Fruit fly (Drosophila melanogaster) whole organism, embryonic: ENCODE measurements around the gene CG6656.

Experiments used
- Atf3 ChIP-seq: fragments of 200-800 bp; sonication (Bioruptor generic); optimal IDR thresholded peaks from 3 replicates; lab custom pipeline; 2016; ENCODE audit warnings: missing biosample characterization, missing genetic modification characterization
- CG10147 ChIP-seq: fragments of 200-800 bp; sonication (Bioruptor generic); optimal IDR thresholded peaks from 2 replicates; lab custom pipeline; 2019; ENCODE audit warnings: missing biosample characterization, mild to moderate bottlenecking, missing genetic modification characterization, moderate library complexity
- CG10274 ChIP-seq: fragments of 200-800 bp; sonication (Bioruptor generic); optimal IDR thresholded peaks from 3 replicates; lab custom pipeline; 2017; ENCODE audit warnings: missing biosample characterization, mild to moderate bottlenecking, missing genetic modification characterization
- CG10462 ChIP-seq: fragments of 200-800 bp; sonication (Bioruptor generic); optimal IDR thresholded peaks from 2 replicates; lab custom pipeline; 2016; ENCODE audit warnings: missing biosample characterization, missing genetic modification characterization
- CG11695 ChIP-seq: fragments of 200-800 bp; sonication (Bioruptor generic); IDR thresholded peaks from 3 replicates; pipeline ENCODE4 v1.3.6; 2022; ENCODE audit warnings: missing biosample characterization, missing genetic modification characterization
- CG1233 ChIP-seq: fragments of 200-800 bp; sonication (Bioruptor generic); optimal IDR thresholded peaks from 4 replicates; lab custom pipeline; 2018; ENCODE audit warnings: missing biosample characterization, mild to moderate bottlenecking, missing genetic modification characterization
- CG12391 ChIP-seq: fragments of 200-800 bp; sonication (Bioruptor generic); optimal IDR thresholded peaks from 3 replicates; lab custom pipeline; 2018; ENCODE audit warnings: missing biosample characterization, mild to moderate bottlenecking, missing genetic modification characterization, moderate library complexity
- CG13296 ChIP-seq: fragments of 200-800 bp; sonication (Bioruptor generic); optimal IDR thresholded peaks from 3 replicates; lab custom pipeline; 2018; ENCODE audit warnings: missing biosample characterization, mild to moderate bottlenecking, missing genetic modification characterization
- CG14667 ChIP-seq: fragments of 200-800 bp; sonication (Bioruptor generic); IDR thresholded peaks from 2 replicates; pipeline ENCODE4 v1.3.6; 2022; ENCODE audit warnings: missing biosample characterization, missing genetic modification characterization
- CG15011 ChIP-seq: fragments of 200-800 bp; sonication (Bioruptor generic); optimal IDR thresholded peaks from 3 replicates; lab custom pipeline; 2018; ENCODE audit warnings: missing biosample characterization, mild to moderate bottlenecking, missing genetic modification characterization
- CG17361 ChIP-seq: fragments of 200-800 bp; sonication (Bioruptor generic); IDR thresholded peaks from 3 replicates; pipeline ENCODE4 v1.3.6; 2022; ENCODE audit warnings: missing biosample characterization, missing genetic modification characterization
- CG32772 ChIP-seq: fragments of 200-800 bp; sonication (Bioruptor generic); IDR thresholded peaks from 2 replicates; pipeline ENCODE4 v1.3.6; 2022; ENCODE audit warnings: missing biosample characterization, missing genetic modification characterization
- CG4360 ChIP-seq: fragments of 200-800 bp; sonication (Bioruptor generic); IDR thresholded peaks from 2 replicates; pipeline ENCODE4 v1.3.6; 2022; ENCODE audit warnings: missing biosample characterization, missing genetic modification characterization
- CG4424 ChIP-seq: fragments of 200-800 bp; sonication (Bioruptor generic); optimal IDR thresholded peaks from 3 replicates; lab custom pipeline; 2016; ENCODE audit warnings: missing biosample characterization, missing genetic modification characterization
- CG5245 ChIP-seq: fragments of 200-800 bp; sonication (Bioruptor generic); optimal IDR thresholded peaks from 3 replicates; lab custom pipeline; 2016; ENCODE audit warnings: missing biosample characterization, missing genetic modification characterization
- CG9727 ChIP-seq: fragments of 200-800 bp; sonication (Bioruptor generic); optimal IDR thresholded peaks from 3 replicates; lab custom pipeline; 2017; ENCODE audit warnings: missing biosample characterization, mild to moderate bottlenecking, missing genetic modification characterization
- CG9876 ChIP-seq: fragments of 200-800 bp; sonication (Bioruptor generic); optimal IDR thresholded peaks from 2 replicates; lab custom pipeline; 2016; ENCODE audit warnings: missing biosample characterization, missing genetic modification characterization
- Deaf1 ChIP-seq: fragments of 200-800 bp; optimal IDR thresholded peaks from 3 replicates; lab custom pipeline; 2019; ENCODE audit warnings: missing biosample characterization, mild to moderate bottlenecking, missing genetic modification characterization, moderate library complexity
- Dll ChIP-seq: fragments of 200-800 bp; sonication (Bioruptor generic); IDR thresholded peaks from 4 replicates; pipeline ENCODE4 v1.3.6; 2022; ENCODE audit warnings: missing biosample characterization, missing genetic modification characterization; ENCODE audit not compliant: partially characterized antibody
- Dp ChIP-seq: fragments of 200-800 bp; sonication (Bioruptor generic); optimal IDR thresholded peaks from 2 replicates; lab custom pipeline; 2018; ENCODE audit warnings: missing biosample characterization, mild to moderate bottlenecking, missing genetic modification characterization, moderate library complexity
- Fer2 ChIP-seq: fragments of 200-800 bp; sonication (Bioruptor generic); optimal IDR thresholded peaks from 2 replicates; lab custom pipeline; 2018; ENCODE audit warnings: missing biosample characterization, mild to moderate bottlenecking, missing genetic modification characterization, moderate library complexity
- HmgD ChIP-seq: fragments of 200-800 bp; sonication (Bioruptor generic); optimal IDR thresholded peaks from 3 replicates; lab custom pipeline; 2016; ENCODE audit warnings: missing biosample characterization, missing genetic modification characterization
- HmgZ ChIP-seq: fragments of 200-800 bp; sonication (Bioruptor generic); optimal IDR thresholded peaks from 2 replicates; lab custom pipeline; 2018; ENCODE audit warnings: missing biosample characterization, mild to moderate bottlenecking, missing genetic modification characterization
- Hmr ChIP-seq: fragments of 200-800 bp; sonication (Bioruptor generic); optimal IDR thresholded peaks from 3 replicates; lab custom pipeline; 2017; ENCODE audit warnings: mild to moderate bottlenecking, missing biosample characterization, missing genetic modification reagents, missing genetic modification characterization
- NC2β ChIP-seq: fragments of 200-800 bp; sonication (Bioruptor generic); optimal IDR thresholded peaks from 2 replicates; lab custom pipeline; 2016; ENCODE audit warnings: missing biosample characterization, missing genetic modification characterization
- al ChIP-seq: fragments of 200-800 bp; sonication (Bioruptor generic); IDR thresholded peaks from 2 replicates; pipeline ENCODE4 v1.3.6; 2022; ENCODE audit warnings: missing biosample characterization, missing genetic modification characterization
- cas ChIP-seq: fragments of 200-800 bp; sonication (Bioruptor generic); IDR thresholded peaks from 2 replicates; pipeline ENCODE4 v1.3.6; 2022; ENCODE audit warnings: missing biosample characterization, missing genetic modification characterization
- dimm ChIP-seq: fragments of 200-800 bp; sonication (Bioruptor generic); IDR thresholded peaks from 2 replicates; pipeline ENCODE4 v1.3.6; 2022; ENCODE audit warnings: missing biosample characterization, missing genetic modification characterization
- dm ChIP-seq: fragments of 200-800 bp; sonication (Bioruptor generic); optimal IDR thresholded peaks from 3 replicates; lab custom pipeline; 2016; ENCODE audit warnings: missing biosample characterization, missing genetic modification characterization
- emc ChIP-seq: fragments of 200-800 bp; sonication (Bioruptor generic); optimal IDR thresholded peaks from 2 replicates; lab custom pipeline; 2016; ENCODE audit warnings: missing biosample characterization, missing genetic modification characterization
- ems ChIP-seq: fragments of 200-800 bp; sonication (Bioruptor generic); optimal IDR thresholded peaks from 3 replicates; lab custom pipeline; 2016; ENCODE audit warnings: missing biosample characterization, missing genetic modification characterization
- eyg ChIP-seq: fragments of 200-800 bp; sonication (Bioruptor generic); optimal IDR thresholded peaks from 3 replicates; lab custom pipeline; 2016; ENCODE audit warnings: missing biosample characterization, missing genetic modification characterization
- gsb ChIP-seq: fragments of 200-800 bp; sonication (Bioruptor generic); IDR thresholded peaks from 2 replicates; pipeline ENCODE4 v1.3.6; 2022; ENCODE audit warnings: missing biosample characterization, missing genetic modification characterization
- h ChIP-seq: fragments of >200 bp; optimal IDR thresholded peaks from 2 replicates; lab custom pipeline; 2017
- ham ChIP-seq: fragments of 200-800 bp; sonication (Bioruptor generic); IDR thresholded peaks from 2 replicates; pipeline ENCODE4 v1.3.6; 2022; ENCODE audit warnings: missing biosample characterization, missing genetic modification characterization
- hb ChIP-seq: fragments of 200-800 bp; sonication (Bioruptor generic); IDR thresholded peaks from 3 replicates; pipeline ENCODE4 v1.3.6; 2022; ENCODE audit warnings: missing biosample characterization, missing genetic modification characterization; ENCODE audit not compliant: partially characterized antibody
- jigr1 ChIP-seq: fragments of 200-800 bp; sonication (Bioruptor generic); IDR thresholded peaks from 3 replicates; pipeline ENCODE4 v1.3.6; 2022; ENCODE audit warnings: missing biosample characterization, missing genetic modification characterization
- jing ChIP-seq: fragments of 200-800 bp; sonication (Bioruptor generic); optimal IDR thresholded peaks from 2 replicates; lab custom pipeline; 2018; ENCODE audit warnings: missing biosample characterization, mild to moderate bottlenecking, missing genetic modification characterization
- lmd ChIP-seq: fragments of 200-800 bp; sonication (Bioruptor generic); IDR thresholded peaks from 2 replicates; pipeline ENCODE4 v1.3.6; 2022; ENCODE audit warnings: missing biosample characterization, missing genetic modification characterization
- onecut ChIP-seq: fragments of 200-800 bp; sonication (Bioruptor generic); IDR thresholded peaks from 2 replicates; pipeline ENCODE4 v1.3.6; 2022; ENCODE audit warnings: missing biosample characterization, missing genetic modification characterization
- p53 ChIP-seq: fragments of 200-800 bp; sonication (Bioruptor generic); optimal IDR thresholded peaks from 2 replicates; lab custom pipeline; 2016; ENCODE audit warnings: missing biosample characterization, missing genetic modification characterization
- pan ChIP-seq, 4 experiments: fragments of >200 bp in 3 of 4; fragments of 200-800 bp in 1 of 4; sonication (Bioruptor generic) in 1 of 4; optimal IDR thresholded peaks in 3 of 4; IDR thresholded peaks in 1 of 4; 2 replicates each; pipeline versions ENCODE4 v1.3.6 to Lab custom; 2017 to 2022; ENCODE audit warnings: missing biosample characterization in 2 of 4, missing genetic modification characterization in 2 of 4, mixed read lengths in 1 of 4
- rib ChIP-seq: fragments of 200-800 bp; sonication (Bioruptor generic); IDR thresholded peaks from 2 replicates; pipeline ENCODE4 v1.3.6; 2022; ENCODE audit warnings: missing biosample characterization, missing genetic modification characterization
- ro ChIP-seq: fragments of 200-800 bp; sonication (Bioruptor generic); IDR thresholded peaks from 2 replicates; pipeline ENCODE4 v1.3.6; 2022; ENCODE audit warnings: missing biosample characterization, missing genetic modification characterization
- schlank ChIP-seq: fragments of 200-800 bp; sonication (Bioruptor generic); optimal IDR thresholded peaks from 2 replicates; lab custom pipeline; 2018; ENCODE audit warnings: missing biosample characterization, mild to moderate bottlenecking, missing genetic modification characterization
- sd ChIP-seq: fragments of 200-800 bp; sonication (Bioruptor generic); optimal IDR thresholded peaks from 3 replicates; lab custom pipeline; 2018; ENCODE audit warnings: missing biosample characterization, mild to moderate bottlenecking, missing genetic modification characterization, moderate library complexity
- slp2 ChIP-seq: fragments of 200-800 bp; sonication (Bioruptor generic); optimal IDR thresholded peaks from 2 replicates; lab custom pipeline; 2016; ENCODE audit warnings: missing biosample characterization, missing genetic modification characterization
- sqz ChIP-seq: fragments of 200-800 bp; sonication (Bioruptor generic); optimal IDR thresholded peaks from 3 replicates; lab custom pipeline; 2018; ENCODE audit warnings: missing biosample characterization, mild to moderate bottlenecking, missing genetic modification characterization
- ssp ChIP-seq: fragments of 200-800 bp; sonication (Bioruptor generic); IDR thresholded peaks from 2 replicates; pipeline ENCODE4 v1.3.6; 2022; ENCODE audit warnings: missing biosample characterization, missing genetic modification characterization
- stc ChIP-seq: fragments of 200-800 bp; sonication (Bioruptor generic); IDR thresholded peaks from 2 replicates; pipeline ENCODE4 v1.3.6; 2022; ENCODE audit warnings: missing biosample characterization, missing genetic modification characterization
- sug ChIP-seq: fragments of 200-800 bp; optimal IDR thresholded peaks from 2 replicates; lab custom pipeline; 2019; ENCODE audit warnings: missing biosample characterization, mild to moderate bottlenecking, missing genetic modification characterization, moderate library complexity
- tap ChIP-seq: fragments of 200-800 bp; optimal IDR thresholded peaks from 3 replicates; lab custom pipeline; 2019; ENCODE audit warnings: missing biosample characterization, mild to moderate bottlenecking, missing genetic modification characterization, moderate library complexity
- tin ChIP-seq: fragments of 200-800 bp; sonication (Bioruptor generic); optimal IDR thresholded peaks from 3 replicates; lab custom pipeline; 2016; ENCODE audit warnings: missing biosample characterization, missing genetic modification characterization

The CG6656 gene

DNA sequence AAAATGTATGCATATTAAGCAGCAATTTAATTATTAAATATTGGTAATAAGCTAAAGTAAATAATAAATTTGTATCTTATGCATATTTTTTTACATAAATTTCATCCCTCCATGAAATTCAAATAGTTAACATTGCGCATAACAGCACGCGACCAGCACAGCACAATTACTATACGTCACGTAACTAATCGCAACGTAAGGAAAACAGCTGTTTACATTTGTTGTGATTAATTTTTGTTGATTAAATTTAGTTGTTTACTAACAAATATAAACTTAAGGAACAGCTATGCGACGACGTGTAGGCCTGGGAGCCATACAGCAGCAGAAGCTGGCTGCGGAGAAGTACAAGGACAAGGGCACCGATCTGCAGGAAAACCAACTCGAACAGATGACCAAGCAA lies 10.1 kb upstream of the CG6656 start, which contains the start of gene lsn (continued):
- TF ChIP-seq CG10274 (GFP tag; lab: Kevin White, UChicago) (no peak), h (no peak), Dp (GFP tag; lab: Kevin White, UChicago) (peak; percentile 85), slp2 (GFP tag; lab: Kevin White, UChicago) (no peak), dm (GFP tag; lab: Kevin White, UChicago) (no peak), Deaf1 (tag; lab: Kevin White, UChicago) (no peak), ems (GFP tag; lab: Kevin White, UChicago) (no peak), sug (tag; lab: Kevin White, UChicago) (peak; percentile 30), Fer2 (tag; lab: Kevin White, UChicago) (no peak), ro (GFP tag; lab: Robert Waterston, UW) (no peak), CG15011 (GFP tag; lab: Kevin White, UChicago) (no peak), CG1233 (GFP tag; lab: Kevin White, UChicago) (no peak), hb (no peak), Atf3 (no peak), jigr1 (no peak), lmd (no peak), CG10147 (GFP tag; lab: Kevin White, UChicago) (peak; percentile 14), CG11695 (GFP tag; lab: Robert Waterston, UW) (no peak), CG10462 (no peak), schlank (tag; lab: Kevin White, UChicago) (no peak), eyg (no peak), jing (no peak), CG9876 (GFP tag; lab: Kevin White, UChicago) (no peak), stc (0 out of 2 replicates have a peak, but pooled peaks have one; percentile 11), CG4360 (GFP tag; lab: Robert Waterston, UW) (no peak), Dll (GFP tag; lab: Robert Waterston, UW) (no peak), CG17361 (no peak), sd (tag; lab: Kevin White, UChicago) (peak; percentile 65), pan (optimal IDR thresholded peaks at IDR 0.05; lab: Kevin White, UChicago) (no peak), pan (GFP tag; optimal IDR thresholded peaks at IDR 0.05 in 1 of 2, IDR thresholded peaks at IDR 0.05 in 1 of 2) (no peak), sqz (GFP tag; lab: Kevin White, UChicago) (no peak), Hmr (GFP tag; lab: Kevin White, UChicago) (peak; percentile 11), tin (no peak), CG13296 (GFP tag; lab: Kevin White, UChicago) (peak; percentile 30), CG32772 (no peak), dimm (GFP tag; lab: Robert Waterston, UW) (no peak), CG12391 (tag; lab: Kevin White, UChicago) (peak; percentile 13), CG14667 (GFP tag; lab: Robert Waterston, UW) (no peak), tap (tag; lab: Kevin White, UChicago) (no peak), HmgD (no peak), ham (no peak), gsb (GFP tag; lab: Robert Waterston, UW) (no peak), rib (no peak), ssp (GFP tag; lab: Robert Waterston, UW) (no peak), HmgZ (tag; lab: Kevin White, UChicago) (peak; percentile 55), CG4424 (no peak), NC2β (GFP tag; lab: Kevin White, UChicago) (no peak), CG5245 (no peak), emc (GFP tag; lab: Kevin White, UChicago) (no peak), CG9727 (no peak), cas (GFP tag; lab: Robert Waterston, UW) (no peak), onecut (GFP tag; lab: Robert Waterston, UW) (no peak), al (GFP tag; lab: Robert Waterston, UW) (no peak), p53 (no peak)
